Worm (Caenorhabditis elegans): Measurements from ENCODE around the gene hpo-34.
A peak's percentile ranks its signal among the peaks of the same experiment; 100 is the strongest.

hpo-34 gene

ce11 chrX:11509547-11509946 lies 9.3 kb downstream of the hpo-34 start (continued):
- TF ChIP-seq cey-2 (tag; optimal IDR thresholded peaks at IDR 0.05; ENCODE audit: borderline replicate concordance, insufficient read depth) = no peak
- TF ChIP-seq pqm-1 (tag; optimal IDR thresholded peaks at IDR 0.05) = peak; percentile 96
- TF ChIP-seq lin-1 (GFP tag; IDR thresholded peaks at IDR 0.05) = 0 out of 2 replicates have a peak, but pooled peaks have one; percentile 24
- TF ChIP-seq nhr-28 (tag; optimal IDR thresholded peaks at IDR 0.05) = peak; percentile 90
- TF ChIP-seq daf-16 (GFP tag; optimal IDR thresholded peaks at IDR 0.05) = no peak
- peak; percentile 81 for TF ChIP-seq daf-16 (tag; optimal IDR thresholded peaks at IDR 0.05)
- no peak for TF ChIP-seq nhr-111 (GFP tag; optimal IDR thresholded peaks at IDR 0.05)
- TF ChIP-seq ztf-11 (tag; optimal IDR thresholded peaks at IDR 0.05) = no peak
- TF ChIP-seq skn-1 (tag; optimal IDR thresholded peaks at IDR 0.05) = no peak

- TF ChIP-seq unc-62 (GFP tag; optimal IDR thresholded peaks at IDR 0.05 in 1 of 2) (peak in 1 of 2 experiments; percentile 91), unc-62 (tag; optimal IDR thresholded peaks at IDR 0.05) (no peak), zfp-3 (GFP tag; conservative IDR thresholded peaks at IDR 0.05) (no peak)
Observed at ce11 chrX:11507836-11508235, 11.0 kb downstream of the hpo-34 start.

ce11 chrX:11501967-11502366 lies 16.9 kb downstream of the hpo-34 start, which contains the start of gene F29G6.1:
Gene F29G6.1, plus strand, starts transcription at chrX:11502267.
- TF ChIP-seq unc-62 (GFP tag; optimal IDR thresholded peaks at IDR 0.05 in 1 of 2) (peak in 1 of 2 experiments; percentile 42), unc-62 (tag; optimal IDR thresholded peaks at IDR 0.05) (no peak), nhr-6 (tag; optimal IDR thresholded peaks at IDR 0.05) (no peak)

- TF ChIP-seq dmd-6 (GFP tag; IDR thresholded peaks at IDR 0.05) (peak; percentile 41; the same call in 1 of the 2 replicates), hlh-11 (tag; optimal IDR thresholded peaks at IDR 0.05) (no peak), nhr-48 (tag; optimal IDR thresholded peaks at IDR 0.05) (no peak), arid-1 (GFP tag; conservative IDR thresholded peaks at IDR 0.05) (no peak), nhr-10 (tag; optimal IDR thresholded peaks at IDR 0.05) (no peak), mes-2 (tag; optimal IDR thresholded peaks at IDR 0.05; ENCODE audit: poor library complexity, severe bottlenecking) (no peak), ztf-11 (tag; optimal IDR thresholded peaks at IDR 0.05) (no peak), hlh-30 (tag; optimal IDR thresholded peaks at IDR 0.05; ENCODE audit: insufficient read depth) (no peak), T26A8.4 (GFP tag; IDR thresholded peaks at IDR 0.05) (no peak), nhr-111 (GFP tag; optimal IDR thresholded peaks at IDR 0.05) (no peak), Y48G9A.11 (GFP tag; IDR thresholded peaks at IDR 0.05) (no peak), ceh-28 (tag; optimal IDR thresholded peaks at IDR 0.05) (no peak), ceh-32 (tag; optimal IDR thresholded peaks at IDR 0.05; ENCODE audit: poor library complexity) (no peak), lin-38 (GFP tag; IDR thresholded peaks at IDR 0.05) (no peak), dmd-9 (GFP tag; IDR thresholded peaks at IDR 0.05) (no peak), nhr-41 (GFP tag; IDR thresholded peaks at IDR 0.05) (no peak), zfp-2 (tag; optimal IDR thresholded peaks at IDR 0.05) (no peak), gei-8 (GFP tag; optimal IDR thresholded peaks at IDR 0.05) (no peak), dmd-8 (GFP tag; IDR thresholded peaks at IDR 0.05) (no peak), aha-1 (tag) (no peak), php-3 (GFP tag; IDR thresholded peaks at IDR 0.05) (0 out of 2 replicates have a peak, but pooled peaks have one; percentile 23), lim-7 (GFP tag; IDR thresholded peaks at IDR 0.05) (no peak), R02D3.7 (tag; optimal IDR thresholded peaks at IDR 0.05) (no peak), hmg-1.1 (GFP tag; IDR thresholded peaks at IDR 0.05) (no peak), nhr-28 (tag; optimal IDR thresholded peaks at IDR 0.05) (peak; percentile 69), zip-11 (GFP tag; IDR thresholded peaks at IDR 0.05) (no peak), fkh-10 (GFP tag; optimal IDR thresholded peaks at IDR 0.05) (no peak), pha-4 (GFP tag; IDR thresholded peaks at IDR 0.05) (no peak), pha-4 (tag; optimal IDR thresholded peaks at IDR 0.05) (no peak), daf-16 (GFP tag; optimal IDR thresholded peaks at IDR 0.05) (no peak), daf-16 (tag; optimal IDR thresholded peaks at IDR 0.05) (peak; percentile 60), F44E2.7 (GFP tag; IDR thresholded peaks at IDR 0.05) (no peak), unc-130 (GFP tag; optimal IDR thresholded peaks at IDR 0.05) (no peak), ctbp-1 (GFP tag; IDR thresholded peaks at IDR 0.05) (no peak), skn-1 (tag; optimal IDR thresholded peaks at IDR 0.05) (no peak), dve-1 (tag; optimal IDR thresholded peaks at IDR 0.05; ENCODE audit: insufficient read depth) (peak; percentile 39), ztf-7 (tag; optimal IDR thresholded peaks at IDR 0.05) (no peak), mep-1 (tag; optimal IDR thresholded peaks at IDR 0.05) (peak; percentile 7), nhr-77 (tag; optimal IDR thresholded peaks at IDR 0.05) (no peak)
Observed at ce11 chrX:11500589-11500988, 18.3 kb downstream of the hpo-34 start.

All from whole organism, L4 larva.